Fruit fly (Drosophila melanogaster) whole organism, adult: ENCODE data around the gene CG46059.

ENCODE experiments used
- CG11617 ChIP-seq: fragments of 200-800 bp; sonication (Bioruptor generic); optimal IDR thresholded peaks from 2 replicates; lab custom pipeline; 2017; ENCODE audit warnings: mild to moderate bottlenecking, missing biosample characterization, missing genetic modification reagents, missing genetic modification characterization
- CG12768 ChIP-seq: fragments of 200-800 bp; sonication (Bioruptor generic); optimal IDR thresholded peaks from 2 replicates; lab custom pipeline; 2017; ENCODE audit warnings: missing biosample characterization, missing genetic modification characterization, mild to moderate bottlenecking, moderate library complexity, missing genetic modification reagents
- CG14711 ChIP-seq: fragments of 200-800 bp; sonication (Bioruptor generic); optimal IDR thresholded peaks from 2 replicates; lab custom pipeline; 2018; ENCODE audit warnings: missing biosample characterization, mild to moderate bottlenecking, missing genetic modification characterization, moderate library complexity
- CG1620 ChIP-seq: fragments of 200-800 bp; sonication (Bioruptor generic); optimal IDR thresholded peaks from 2 replicates; lab custom pipeline; 2016; ENCODE audit warnings: missing biosample characterization, missing genetic modification characterization
- CG33017 ChIP-seq: fragments of 200-800 bp; sonication (Bioruptor generic); optimal IDR thresholded peaks from 2 replicates; lab custom pipeline; 2018; ENCODE audit warnings: missing biosample characterization, mild to moderate bottlenecking, missing genetic modification characterization, moderate library complexity
- CG5204 ChIP-seq: fragments of 200-800 bp; sonication (Bioruptor generic); optimal IDR thresholded peaks from 2 replicates; lab custom pipeline; 2016; ENCODE audit warnings: missing biosample characterization, missing genetic modification characterization
- CG7045 ChIP-seq: fragments of 200-800 bp; sonication (Bioruptor generic); optimal IDR thresholded peaks from 2 replicates; lab custom pipeline; 2017; ENCODE audit warnings: missing biosample characterization, mild to moderate bottlenecking, missing genetic modification characterization
- CG7101 ChIP-seq: fragments of 200-800 bp; sonication (Bioruptor generic); optimal IDR thresholded peaks from 2 replicates; lab custom pipeline; 2018; ENCODE audit warnings: missing biosample characterization, mild to moderate bottlenecking, missing genetic modification characterization, moderate library complexity
- Clk ChIP-seq: fragments of 200-800 bp; sonication (Bioruptor generic); optimal IDR thresholded peaks from 2 replicates; lab custom pipeline; 2017; ENCODE audit warnings: missing biosample characterization, missing genetic modification characterization
- Crg-1 ChIP-seq: fragments of 200-800 bp; sonication (Bioruptor generic); optimal IDR thresholded peaks from 2 replicates; lab custom pipeline; 2016; ENCODE audit warnings: missing biosample characterization, missing genetic modification characterization
- Hr96 ChIP-seq: fragments of 200-800 bp; sonication (Bioruptor generic); optimal IDR thresholded peaks from 2 replicates; lab custom pipeline; 2016; ENCODE audit warnings: missing biosample characterization, missing genetic modification characterization
- Mnt ChIP-seq: fragments of 200-800 bp; sonication (Bioruptor generic); optimal IDR thresholded peaks from 2 replicates; lab custom pipeline; 2016; ENCODE audit warnings: missing biosample characterization, mild to moderate bottlenecking, missing genetic modification characterization
- bab1 ChIP-seq: fragments of 200-800 bp; sonication (Bioruptor generic); optimal IDR thresholded peaks from 3 replicates; lab custom pipeline; 2019; ENCODE audit warnings: missing biosample characterization, mild to moderate bottlenecking, missing genetic modification characterization, moderate library complexity
- cic ChIP-seq: fragments of 200-800 bp; sonication (Bioruptor generic); optimal IDR thresholded peaks from 2 replicates; lab custom pipeline; 2017; ENCODE audit warnings: missing biosample characterization, mild to moderate bottlenecking, missing genetic modification characterization, moderate library complexity
- cnc ChIP-seq, 2 experiments: fragments of >200 bp; optimal IDR thresholded peaks; 2 replicates each; lab custom pipeline; 2017
- kay ChIP-seq: fragments of 200-800 bp; sonication (Bioruptor generic); peaks from one replicate; lab custom pipeline; 2016; ENCODE audit warnings: missing biosample characterization, missing genetic modification characterization, borderline replicate concordance
- ovo ChIP-seq: fragments of 200-800 bp; sonication (Bioruptor generic); optimal IDR thresholded peaks from 2 replicates; lab custom pipeline; 2016; ENCODE audit warnings: missing biosample characterization, missing genetic modification characterization
- pad ChIP-seq: fragments of 200-800 bp; sonication (Bioruptor generic); optimal IDR thresholded peaks from 3 replicates; lab custom pipeline; 2017; ENCODE audit warnings: missing biosample characterization, missing genetic modification characterization, mild to moderate bottlenecking, moderate library complexity, missing genetic modification reagents
- tj ChIP-seq: fragments of 200-800 bp; sonication (Bioruptor generic); optimal IDR thresholded peaks from 3 replicates; lab custom pipeline; 2017; ENCODE audit warnings: missing biosample characterization, mild to moderate bottlenecking, missing genetic modification characterization, moderate library complexity
- toe ChIP-seq: fragments of 200-800 bp; sonication (Bioruptor generic); optimal IDR thresholded peaks from 2 replicates; lab custom pipeline; 2016; ENCODE audit warnings: missing biosample characterization, missing genetic modification characterization

CG46059 gene

DNA sequence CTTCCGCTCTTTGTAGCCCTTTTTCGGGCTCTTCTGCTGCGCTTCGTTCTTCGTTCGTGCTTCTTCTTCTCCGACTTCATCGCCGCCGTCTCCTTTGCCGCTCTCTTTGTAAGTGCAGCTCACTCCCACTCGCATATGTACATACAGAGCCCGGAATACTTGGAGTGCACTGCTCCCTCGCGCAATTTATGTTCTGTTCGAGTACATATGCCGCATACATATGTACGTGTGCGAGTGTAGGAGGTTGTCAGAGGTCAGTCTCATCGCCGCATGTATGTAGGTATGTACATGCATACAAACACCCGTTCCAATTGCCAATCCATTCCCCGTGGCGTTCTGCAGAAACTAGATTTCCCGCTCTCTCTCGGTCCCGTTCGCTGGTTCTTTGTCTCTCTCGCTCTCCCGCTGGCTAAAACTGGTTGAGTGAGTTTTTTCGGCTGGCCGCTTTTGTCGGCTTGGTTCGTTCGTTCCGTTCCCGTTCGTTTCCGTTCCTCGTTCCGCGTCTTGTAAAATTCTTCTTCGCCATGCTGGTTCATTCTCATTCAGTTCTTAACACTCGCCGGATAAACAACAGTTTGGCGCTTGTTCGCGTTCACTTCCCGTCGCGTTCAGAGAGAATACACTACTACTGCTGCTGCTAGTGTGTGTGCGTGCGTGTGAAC is 25.5 kb downstream of the CG46059 start:
- no peak for TF ChIP-seq CG5204 (GFP tag; lab: Kevin White, UChicago)
- peak; percentile 42 for TF ChIP-seq CG7101 (tag; lab: Kevin White, UChicago)
- TF ChIP-seq CG14711, result peak; percentile 26
- TF ChIP-seq Hr96 (GFP tag; lab: Kevin White, UChicago), result peak; percentile 46
- TF ChIP-seq tj (GFP tag; lab: Kevin White, UChicago), result peak; percentile 39
- no peak for TF ChIP-seq toe (GFP tag; lab: Kevin White, UChicago)
- no peak for TF ChIP-seq Clk (GFP tag; lab: Kevin White, UChicago)
- peak; percentile 70 for TF ChIP-seq pad
- no peak for TF ChIP-seq CG7045 (GFP tag; lab: Kevin White, UChicago)
- peak; percentile 32 for TF ChIP-seq CG33017 (tag; lab: Kevin White, UChicago)
- TF ChIP-seq ovo (GFP tag; lab: Kevin White, UChicago), result peak; percentile 64
- TF ChIP-seq Crg-1 (GFP tag; lab: Kevin White, UChicago), result no peak
- peak; percentile 82 for TF ChIP-seq Mnt (GFP tag; lab: Kevin White, UChicago)
- TF ChIP-seq bab1, result peak; percentile 48
- peak; percentile 59 for TF ChIP-seq cic
- TF ChIP-seq CG12768 (GFP tag; lab: Kevin White, UChicago), result peak; percentile 59

DNA sequence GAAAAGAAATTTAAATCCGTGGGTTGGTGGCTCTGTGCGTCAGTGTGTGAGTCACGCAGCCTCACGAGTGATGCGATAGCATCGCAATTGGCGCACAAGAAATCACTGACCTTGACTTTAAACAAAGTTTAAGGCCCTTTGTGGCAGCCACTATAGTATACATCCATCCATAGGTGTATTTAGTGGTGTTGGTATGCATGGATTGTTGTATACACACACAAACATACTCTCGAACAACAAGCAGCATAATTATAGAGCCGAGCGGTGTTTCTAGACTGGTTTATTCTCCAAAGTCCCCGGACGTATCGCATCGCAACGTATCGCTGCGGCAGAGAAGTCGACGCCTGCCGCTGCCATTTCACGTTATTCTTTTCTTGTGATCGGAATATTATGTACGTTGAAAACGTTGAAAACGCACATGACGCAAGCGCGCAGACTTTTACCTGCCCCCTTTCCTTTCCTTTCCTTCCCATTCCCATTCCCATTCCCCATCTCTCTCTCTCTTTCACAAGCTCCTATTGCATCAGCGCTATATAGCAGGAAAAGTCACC is 26.8 kb downstream of the CG46059 start:
- TF ChIP-seq pad (no peak), Mnt (GFP tag; lab: Kevin White, UChicago) (no peak), toe (GFP tag; lab: Kevin White, UChicago) (no peak), Clk (GFP tag; lab: Kevin White, UChicago) (no peak), CG33017 (tag; lab: Kevin White, UChicago) (no peak), bab1 (peak; percentile 37)

DNA sequence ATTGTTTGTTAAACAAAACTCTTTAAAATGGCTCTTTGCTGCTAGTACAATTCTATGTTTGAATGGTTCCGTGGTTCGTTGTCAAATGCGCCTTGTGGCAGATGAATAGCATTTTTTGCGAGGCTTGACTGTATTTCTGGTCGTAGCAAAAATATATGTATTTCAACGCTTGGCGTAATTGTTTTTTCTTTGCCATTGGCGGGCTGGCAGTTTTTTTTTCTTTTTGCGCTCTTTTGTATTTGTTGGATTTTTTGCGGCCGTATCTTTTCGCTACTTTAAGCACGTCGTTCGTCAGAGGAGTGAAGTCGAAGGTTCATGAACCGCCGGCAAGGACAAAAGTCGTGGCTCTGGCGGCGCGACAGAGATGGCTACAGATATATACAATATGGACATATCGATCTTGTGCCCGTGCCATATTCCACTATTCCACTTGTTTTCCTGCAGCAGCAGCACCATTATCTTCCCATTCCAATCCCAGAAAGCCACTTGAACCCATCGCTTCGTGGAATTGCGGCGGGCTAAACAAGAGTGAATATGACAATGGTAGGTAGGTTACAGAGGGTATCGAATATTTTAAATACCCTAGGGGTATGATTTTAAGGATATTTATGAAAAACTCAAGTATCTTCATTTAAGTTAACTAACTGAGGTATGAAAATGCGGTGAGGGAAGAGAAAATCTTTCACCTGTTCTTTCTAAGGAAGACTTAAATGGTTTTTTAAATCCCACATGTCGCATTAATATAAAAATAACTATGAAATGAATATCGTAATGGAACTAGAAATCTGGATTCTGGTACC is 27.4 kb downstream of the CG46059 start:
- peak; percentile 75 for TF ChIP-seq tj (GFP tag; lab: Kevin White, UChicago)
- TF ChIP-seq bab1, result peak; percentile 57
- TF ChIP-seq CG1620 (GFP tag; lab: Kevin White, UChicago), result no peak
- TF ChIP-seq kay (GFP tag; lab: Kevin White, UChicago), result peak; percentile 48
- no peak for TF ChIP-seq pad
- no peak for TF ChIP-seq CG14711

dm6 chr2L:19154893-19155389 is 28.6 kb downstream of the CG46059 start:
- no peak for TF ChIP-seq ovo (GFP tag; lab: Kevin White, UChicago)

dm6 chr2L:19146645-19147044 is 36.9 kb downstream of the CG46059 start:
- TF ChIP-seq CG5204 (GFP tag; lab: Kevin White, UChicago) (no peak), pad (no peak), kay (GFP tag; lab: Kevin White, UChicago) (peak; percentile 57)

- TF ChIP-seq CG7045 (GFP tag; lab: Kevin White, UChicago) (no peak), CG5204 (GFP tag; lab: Kevin White, UChicago) (no peak), cic (no peak), Clk (GFP tag; lab: Kevin White, UChicago) (no peak), bab1 (no peak), Mnt (GFP tag; lab: Kevin White, UChicago) (no peak), kay (GFP tag; lab: Kevin White, UChicago) (no peak), cnc (optimal IDR thresholded peaks at IDR 0.05; lab: Kevin White, UChicago) (no peak), CG33017 (tag; lab: Kevin White, UChicago) (no peak), pad (no peak), Crg-1 (GFP tag; lab: Kevin White, UChicago) (no peak), toe (GFP tag; lab: Kevin White, UChicago) (no peak), CG12768 (GFP tag; lab: Kevin White, UChicago) (no peak), Hr96 (GFP tag; lab: Kevin White, UChicago) (no peak), ovo (GFP tag; lab: Kevin White, UChicago) (no peak), CG1620 (GFP tag; lab: Kevin White, UChicago) (no peak), tj (GFP tag; lab: Kevin White, UChicago) (no peak), CG7101 (tag; lab: Kevin White, UChicago) (no peak), CG11617 (GFP tag; lab: Kevin White, UChicago) (no peak)
Measured at dm6 chr2L:19146047-19146446, 37.5 kb downstream of the CG46059 start.
